Worm (Caenorhabditis elegans) whole organism, mixed stage, embryonic: Measurements from ENCODE around the gene srlf-24.

Experiments used
- M03D4.4 ChIP-seq: sonication (generic microtip); optimal IDR thresholded peaks from 2 replicates; lab custom pipeline; 2017; ENCODE audit warnings: mild to moderate bottlenecking, missing genetic modification characterization, missing compliant biosample characterization
- bed-3 ChIP-seq: fragments of 200-800 bp; sonication (Bioruptor generic); optimal IDR thresholded peaks from 3 replicates; lab custom pipeline; 2018; ENCODE audit warnings: mild to moderate bottlenecking, missing genetic modification characterization, moderate library complexity, missing compliant biosample characterization
- blmp-1 ChIP-seq: fragments of 150-350 bp; optimal IDR thresholded peaks from 2 replicates; lab custom pipeline; 2014; ENCODE audit warnings: missing biosample characterization, missing genetic modification characterization
- ceh-39 ChIP-seq: fragments of 150-350 bp; optimal IDR thresholded peaks from 2 replicates; lab custom pipeline; 2014; ENCODE audit warnings: missing biosample characterization, missing genetic modification characterization
- ceh-43 ChIP-seq: fragments of 200-800 bp; sonication (Bioruptor generic); optimal IDR thresholded peaks from 2 replicates; lab custom pipeline; 2018; ENCODE audit warnings: mild to moderate bottlenecking, missing genetic modification characterization, moderate library complexity, missing compliant biosample characterization
- ceh-83 ChIP-seq: fragments of 200-800 bp; sonication (Bioruptor generic); optimal IDR thresholded peaks from 2 replicates; lab custom pipeline; 2018; ENCODE audit warnings: mild to moderate bottlenecking, missing genetic modification characterization, missing compliant biosample characterization
- ces-1 ChIP-seq: fragments of 150-350 bp; optimal IDR thresholded peaks from 2 replicates; lab custom pipeline; 2014; ENCODE audit warnings: missing biosample characterization, missing genetic modification reagents, missing genetic modification characterization
- drap-1 ChIP-seq: fragments of 200-800 bp; sonication (Bioruptor generic); optimal IDR thresholded peaks from 3 replicates; lab custom pipeline; 2018; ENCODE audit warnings: mild to moderate bottlenecking, missing genetic modification characterization, missing compliant biosample characterization
- elt-3 ChIP-seq: fragments of 150-350 bp; optimal IDR thresholded peaks from 2 replicates; lab custom pipeline; 2014; ENCODE audit warnings: missing biosample characterization, missing genetic modification characterization
- flh-1 ChIP-seq: fragments of 200-800 bp; sonication (Bioruptor generic); optimal IDR thresholded peaks from 2 replicates; lab custom pipeline; 2018; ENCODE audit warnings: mild to moderate bottlenecking, missing genetic modification characterization, moderate library complexity, missing compliant biosample characterization
- ham-2 ChIP-seq: fragments of 200-800 bp; sonication (Bioruptor generic); optimal IDR thresholded peaks from 2 replicates; lab custom pipeline; 2018; ENCODE audit warnings: mild to moderate bottlenecking, missing genetic modification characterization, missing compliant biosample characterization
- lin-13 ChIP-seq: fragments of 150-350 bp; optimal IDR thresholded peaks from 2 replicates; lab custom pipeline; 2014; ENCODE audit warnings: missing biosample characterization, missing genetic modification characterization
- lin-32 ChIP-seq: fragments of 200-800 bp; sonication (Bioruptor generic); optimal IDR thresholded peaks from 2 replicates; lab custom pipeline; 2018; ENCODE audit warnings: mild to moderate bottlenecking, missing genetic modification characterization, missing compliant biosample characterization
- lsy-2 ChIP-seq: fragments of 150-350 bp; optimal IDR thresholded peaks from 2 replicates; lab custom pipeline; 2014; ENCODE audit warnings: missing biosample characterization, missing genetic modification characterization
- mep-1 ChIP-seq: fragments of 150-350 bp; optimal IDR thresholded peaks from 2 replicates; lab custom pipeline; 2017; ENCODE audit warnings: missing biosample characterization, missing genetic modification reagents, missing genetic modification characterization, inconsistent platforms
- mls-2 ChIP-seq: sonication (generic microtip); optimal IDR thresholded peaks from 2 replicates; lab custom pipeline; 2016; ENCODE audit warnings: mild to moderate bottlenecking, missing genetic modification characterization, moderate library complexity, missing compliant biosample characterization
- nhr-2 ChIP-seq: fragments of 150-350 bp; optimal IDR thresholded peaks from 2 replicates; lab custom pipeline; 2014; ENCODE audit warnings: missing biosample characterization, missing genetic modification characterization
- nhr-237 ChIP-seq: fragments of 150-350 bp; optimal IDR thresholded peaks from 2 replicates; lab custom pipeline; 2014; ENCODE audit warnings: missing biosample characterization, missing genetic modification characterization
- nhr-28 ChIP-seq: fragments of 150-350 bp; optimal IDR thresholded peaks from 2 replicates; lab custom pipeline; 2014; ENCODE audit warnings: missing biosample characterization, missing genetic modification characterization
- nhr-76 ChIP-seq: sonication (generic microtip); optimal IDR thresholded peaks from 2 replicates; lab custom pipeline; 2017; ENCODE audit warnings: missing biosample characterization, missing genetic modification characterization
- pha-4 ChIP-seq: fragments of 150-350 bp; optimal IDR thresholded peaks from 2 replicates; lab custom pipeline; 2018; ENCODE audit warnings: missing biosample characterization, missing genetic modification reagents, missing genetic modification characterization
- snpc-4 ChIP-seq: fragments of 150-350 bp; optimal IDR thresholded peaks from 2 replicates; lab custom pipeline; 2014; ENCODE audit warnings: missing biosample characterization, missing genetic modification characterization
- tbx-8 ChIP-seq: fragments of 200-800 bp; sonication (Bioruptor generic); optimal IDR thresholded peaks from 2 replicates; lab custom pipeline; 2018; ENCODE audit warnings: mild to moderate bottlenecking, missing genetic modification characterization, moderate library complexity, missing compliant biosample characterization
- unc-39 ChIP-seq: fragments of 150-350 bp; optimal IDR thresholded peaks from 2 replicates; lab custom pipeline; 2014; ENCODE audit warnings: missing biosample characterization, missing genetic modification characterization
- unc-62 ChIP-seq: fragments of 150-350 bp; optimal IDR thresholded peaks from 2 replicates; lab custom pipeline; 2014; ENCODE audit warnings: missing biosample characterization, missing genetic modification reagents, missing genetic modification characterization
- zip-8 ChIP-seq: fragments of 150-350 bp; optimal IDR thresholded peaks from 2 replicates; lab custom pipeline; 2014; ENCODE audit warnings: missing biosample characterization, missing genetic modification characterization
- ztf-11 ChIP-seq: fragments of 150-350 bp; optimal IDR thresholded peaks from 2 replicates; lab custom pipeline; 2014; ENCODE audit warnings: missing biosample characterization, missing genetic modification characterization

Gene srlf-24

DNA sequence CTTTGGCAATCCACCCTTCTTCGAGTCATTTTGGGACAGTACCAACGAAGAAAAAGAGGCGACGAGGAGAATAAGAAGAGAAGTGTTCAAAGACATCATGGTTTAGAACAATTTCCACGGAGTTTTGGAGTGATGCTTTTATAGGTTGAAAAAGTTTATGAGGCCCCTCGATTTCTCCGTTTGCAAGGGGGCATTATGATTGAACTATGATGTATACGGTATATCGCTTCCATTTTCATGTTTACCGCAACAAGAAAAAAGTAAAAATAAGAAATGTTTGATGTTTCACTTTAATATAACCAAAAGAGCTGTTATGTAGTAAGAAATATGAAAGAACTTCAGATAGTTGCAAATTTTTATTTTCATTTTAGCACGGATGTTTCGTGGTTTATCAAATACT is 4.2 kb downstream of the srlf-24 start, which contains the start of gene srlf-18:
srlf-18 (minus strand) TSS at position 101 of the 400 bp plus-strand sequence.
- TF ChIP-seq snpc-4 (tag; lab: Kevin White, UChicago), result no peak
- no peak for TF ChIP-seq zip-8 (tag; lab: Kevin White, UChicago)
- no peak for TF ChIP-seq unc-62 (GFP tag; lab: Kevin White, UChicago)
- TF ChIP-seq drap-1, result no peak
- no peak for TF ChIP-seq mls-2 (tag; lab: Kevin White, UChicago)
- no peak for TF ChIP-seq M03D4.4 (tag; lab: Kevin White, UChicago)
- TF ChIP-seq nhr-2 (tag; lab: Kevin White, UChicago), result no peak

DNA sequence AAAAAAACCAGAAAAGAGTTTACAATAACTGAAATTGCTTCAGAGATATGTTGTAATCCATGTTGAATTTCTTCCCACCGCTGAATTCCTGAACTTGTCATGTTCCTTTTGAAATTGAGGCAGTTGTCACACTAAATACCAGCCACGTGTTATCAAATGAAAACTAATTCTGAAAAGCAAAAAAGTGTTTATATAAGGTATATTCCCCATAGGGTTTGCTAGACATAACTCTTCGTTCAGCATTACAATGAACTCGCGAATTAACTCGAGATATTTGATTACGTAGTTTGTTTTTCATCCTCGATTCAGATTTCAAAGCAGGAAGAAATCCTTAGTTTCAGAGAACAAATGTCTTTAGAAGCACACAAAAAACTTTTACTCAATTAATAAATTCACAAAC is 5.4 kb downstream of the srlf-24 start, which contains the start of gene str-3:
str-3 (minus strand) TSS at position 101 of the 400 bp plus-strand sequence.
- TF ChIP-seq bed-3 (GFP tag; lab: Kevin White, UChicago), result no peak

DNA sequence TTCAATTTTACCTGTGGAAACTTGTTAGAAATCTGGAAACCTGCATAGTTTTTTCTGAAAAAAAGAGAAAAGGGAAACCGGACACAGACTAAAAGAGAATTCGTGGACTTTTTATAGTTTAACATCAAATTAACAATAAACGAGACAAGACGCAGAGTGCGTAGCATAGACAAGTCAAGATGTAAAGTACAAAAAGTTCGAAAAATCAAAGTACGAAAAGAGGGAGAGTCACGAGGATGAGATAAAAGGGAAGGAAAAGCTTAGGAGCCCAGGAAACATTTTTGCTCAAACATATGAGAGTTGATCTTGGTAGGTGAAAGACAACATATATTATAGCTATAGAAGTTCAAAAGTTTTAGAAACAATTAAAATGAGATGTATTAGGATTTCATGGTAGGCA is 7.8 kb downstream of the srlf-24 start, which contains the start of gene M7.12:
M7.12 (minus strand) TSS at position 188 of the 400 bp plus-strand sequence.
- TF ChIP-seq lsy-2 (tag; lab: Kevin White, UChicago), result no peak
- no peak for TF ChIP-seq ceh-83
- TF ChIP-seq drap-1, result no peak
- TF ChIP-seq lin-13 (tag; lab: Kevin White, UChicago), result no peak
- TF ChIP-seq ceh-43, result no peak
- no peak for TF ChIP-seq mls-2 (tag; lab: Kevin White, UChicago)

DNA sequence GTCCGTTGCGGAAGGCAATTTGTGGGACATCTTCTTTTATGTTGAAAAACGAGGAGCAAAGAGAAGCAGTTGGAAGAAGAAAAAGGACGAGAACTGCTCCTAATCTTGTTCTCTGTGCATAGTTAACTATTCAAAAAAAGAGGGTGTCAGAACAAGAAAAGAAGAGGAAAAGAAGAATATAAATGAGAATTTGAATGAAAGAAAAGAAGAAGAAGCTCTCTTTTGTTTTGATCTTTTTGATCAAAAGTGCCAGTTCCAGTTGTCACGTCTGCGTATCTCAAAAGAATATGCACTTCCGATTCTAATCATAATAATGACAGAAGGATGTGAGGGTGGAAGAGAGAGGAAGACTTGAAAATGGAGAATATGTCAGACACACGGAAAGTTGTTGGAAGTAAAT is 10.7 kb downstream of the srlf-24 start, which contains the start of gene M7.8:
M7.8 (minus strand) TSS at position 112 of the 400 bp plus-strand sequence.
- TF ChIP-seq flh-1 (GFP tag; lab: Kevin White, UChicago) (no peak), ces-1 (GFP tag; lab: Kevin White, UChicago) (peak; percentile 53), unc-62 (GFP tag; lab: Kevin White, UChicago) (peak; percentile 32)

DNA sequence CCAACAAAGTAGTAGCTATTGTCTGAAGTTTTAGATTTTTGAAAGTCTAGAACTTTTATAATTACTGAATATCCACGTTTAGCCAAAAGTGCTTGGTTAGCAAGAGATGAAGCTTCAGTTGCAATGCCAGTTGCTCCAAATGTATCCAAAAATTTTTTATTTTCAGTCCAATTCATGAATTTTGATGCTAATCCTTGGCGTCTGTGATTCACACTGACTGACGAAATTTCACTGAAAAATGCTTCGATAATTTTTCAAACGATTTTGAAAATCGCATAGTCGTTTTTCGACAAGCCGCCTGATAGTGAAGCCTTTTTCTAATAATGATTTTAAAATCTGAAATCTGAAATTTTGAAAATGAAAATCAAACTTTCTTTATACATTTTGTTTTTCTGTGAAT is 11.6 kb downstream of the srlf-24 start:
- TF ChIP-seq ceh-83, result no peak
- no peak for TF ChIP-seq tbx-8 (GFP tag; lab: Kevin White, UChicago)
- no peak for TF ChIP-seq nhr-2 (tag; lab: Kevin White, UChicago)
- no peak for TF ChIP-seq ces-1 (GFP tag; lab: Kevin White, UChicago)
- TF ChIP-seq ceh-43, result no peak
- TF ChIP-seq nhr-237, result no peak
- no peak for TF ChIP-seq unc-39 (tag; lab: Kevin White, UChicago)
- TF ChIP-seq nhr-28 (tag; lab: Kevin White, UChicago), result no peak
- TF ChIP-seq ztf-11, result no peak
- no peak for TF ChIP-seq nhr-76 (tag; lab: Kevin White, UChicago)
- no peak for TF ChIP-seq mls-2 (tag; lab: Kevin White, UChicago)
- TF ChIP-seq ham-2, result no peak
- TF ChIP-seq lin-32 (GFP tag; lab: Kevin White, UChicago), result no peak
- no peak for TF ChIP-seq zip-8 (tag; lab: Kevin White, UChicago)

DNA sequence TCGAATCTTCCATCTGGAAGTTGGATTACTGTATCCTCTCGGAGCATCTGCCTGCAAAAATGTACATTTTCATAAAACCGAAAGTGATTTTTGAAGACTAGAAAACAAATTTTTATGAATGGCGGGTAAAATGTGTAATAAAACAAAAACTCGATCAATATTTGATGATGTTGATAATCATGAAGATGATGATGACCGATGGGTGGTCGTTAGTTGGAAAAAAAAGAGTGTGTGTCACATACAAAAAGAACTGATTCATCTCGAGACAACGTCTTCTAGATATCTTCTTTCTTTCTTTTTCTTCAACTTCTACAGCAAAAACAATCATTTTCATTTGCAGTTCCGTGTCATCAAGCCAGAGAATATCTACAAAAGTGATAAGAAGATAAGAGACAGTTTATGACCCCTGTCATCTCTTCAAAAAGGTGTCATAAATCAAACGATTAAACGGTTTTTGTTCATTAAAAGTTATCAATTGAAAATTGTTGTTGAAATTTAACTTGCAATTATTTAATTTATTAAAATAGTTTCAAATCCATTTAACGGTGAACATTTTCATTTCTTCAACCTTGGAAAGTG is 13.0 kb downstream of the srlf-24 start, which contains the start of gene bcc-1:
bcc-1 (minus strand) TSS at position 51 of the 579 bp plus-strand sequence.
- no peak for TF ChIP-seq bed-3 (GFP tag; lab: Kevin White, UChicago)
- no peak for TF ChIP-seq nhr-2 (tag; lab: Kevin White, UChicago)

DNA sequence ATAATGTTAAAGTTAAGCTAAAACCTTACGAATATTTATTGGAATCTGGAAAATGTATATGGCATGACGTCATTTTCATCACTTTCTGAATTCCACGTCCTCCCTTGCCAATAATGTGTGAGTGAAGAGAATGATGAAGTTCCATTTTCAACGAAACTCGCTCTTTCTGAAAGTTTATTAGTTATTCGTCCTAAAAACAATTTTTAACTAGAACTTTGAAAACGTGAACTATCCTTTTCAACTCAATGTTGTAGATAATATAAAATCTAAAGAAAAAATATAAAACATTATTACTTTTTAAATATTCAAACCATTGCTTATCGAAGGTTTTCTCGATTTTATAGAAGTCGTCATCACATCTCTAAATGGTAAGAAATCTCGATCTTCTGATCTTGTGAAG is 16.1 kb downstream of the srlf-24 start, which contains the start of gene M7.7:
M7.7 (plus strand) TSS at position 301 of the 400 bp plus-strand sequence.
- no peak for TF ChIP-seq lin-32 (GFP tag; lab: Kevin White, UChicago)
- TF ChIP-seq M03D4.4 (tag; lab: Kevin White, UChicago), result no peak
- TF ChIP-seq ceh-43, result no peak
- TF ChIP-seq drap-1, result no peak
- TF ChIP-seq unc-62 (GFP tag; lab: Kevin White, UChicago), result no peak
- TF ChIP-seq ztf-11, result no peak
- no peak for TF ChIP-seq nhr-237
- no peak for TF ChIP-seq mls-2 (tag; lab: Kevin White, UChicago)
- no peak for TF ChIP-seq nhr-2 (tag; lab: Kevin White, UChicago)
- no peak for TF ChIP-seq mep-1 (tag; lab: Kevin White, UChicago)
- TF ChIP-seq flh-1 (GFP tag; lab: Kevin White, UChicago), result no peak
- TF ChIP-seq pha-4 (tag; lab: Kevin White, UChicago), result no peak
- TF ChIP-seq elt-3, result no peak
- TF ChIP-seq blmp-1 (tag; lab: Kevin White, UChicago), result no peak
- TF ChIP-seq ham-2, result no peak
- no peak for TF ChIP-seq ceh-39 (tag; lab: Kevin White, UChicago)
- no peak for TF ChIP-seq nhr-28 (tag; lab: Kevin White, UChicago)
- TF ChIP-seq tbx-8 (GFP tag; lab: Kevin White, UChicago), result no peak
